Worm (Caenorhabditis elegans) whole organism, late embryonic: ENCODE measurements around the gene srv-1.
A peak's percentile ranks its signal among the peaks of the same experiment; 100 is the strongest.

Experiments used
- C08G9.2 ChIP-seq: sonication (generic microtip); optimal IDR thresholded peaks from 2 replicates; lab custom pipeline; 2016; ENCODE audit warnings: mild to moderate bottlenecking, missing genetic modification characterization, moderate library complexity, missing compliant biosample characterization
- C38D4.7 ChIP-seq: fragments of 200-800 bp; sonication (Bioruptor generic); optimal IDR thresholded peaks from 2 replicates; lab custom pipeline; 2018; ENCODE audit warnings: mild to moderate bottlenecking, missing genetic modification characterization, moderate library complexity, missing compliant biosample characterization
- Y22D7AL.16 ChIP-seq: sonication (generic microtip); optimal IDR thresholded peaks from 2 replicates; lab custom pipeline; 2016; ENCODE audit warnings: missing genetic modification characterization, missing compliant biosample characterization
- ahr-1 ChIP-seq: sonication (generic microtip); optimal IDR thresholded peaks from 2 replicates; lab custom pipeline; 2016; ENCODE audit warnings: missing genetic modification characterization, missing compliant biosample characterization
- ama-1 ChIP-seq: fragments of 150-350 bp; optimal IDR thresholded peaks from 2 replicates; lab custom pipeline; 2014
- ceh-2 ChIP-seq: sonication (generic microtip); optimal IDR thresholded peaks from 2 replicates; lab custom pipeline; 2016; ENCODE audit warnings: missing genotype, missing genetic modification characterization, missing compliant biosample characterization
- ceh-30 ChIP-seq: fragments of 150-350 bp; optimal IDR thresholded peaks from 2 replicates; lab custom pipeline; 2014; ENCODE audit warnings: missing biosample characterization, missing genetic modification characterization
- ceh-31 ChIP-seq: sonication (generic microtip); optimal IDR thresholded peaks from 2 replicates; lab custom pipeline; 2016; ENCODE audit warnings: missing genetic modification characterization, missing compliant biosample characterization
- ceh-34 ChIP-seq: sonication (generic microtip); optimal IDR thresholded peaks from 2 replicates; lab custom pipeline; 2016; ENCODE audit warnings: mild to moderate bottlenecking, missing genetic modification characterization, missing compliant biosample characterization
- dve-1 ChIP-seq: sonication (generic microtip); optimal IDR thresholded peaks from 2 replicates; lab custom pipeline; 2017; ENCODE audit warnings: antibody characterized with exemption, mild to moderate bottlenecking, missing genetic modification characterization, missing compliant biosample characterization
- eyg-1 ChIP-seq: sonication (generic microtip); optimal IDR thresholded peaks from 2 replicates; lab custom pipeline; 2016; ENCODE audit warnings: missing genotype, missing genetic modification characterization, missing compliant biosample characterization
- fkh-6 ChIP-seq: sonication (generic microtip); optimal IDR thresholded peaks from 2 replicates; lab custom pipeline; 2016; ENCODE audit warnings: missing genetic modification characterization, missing compliant biosample characterization
- gmeb-2 ChIP-seq: sonication (generic microtip); optimal IDR thresholded peaks from 2 replicates; lab custom pipeline; 2016; ENCODE audit warnings: missing genetic modification characterization, inconsistent platforms, missing compliant biosample characterization
- hlh-6 ChIP-seq: sonication (generic microtip); optimal IDR thresholded peaks from 2 replicates; lab custom pipeline; 2016; ENCODE audit warnings: missing genotype, missing genetic modification characterization, missing compliant biosample characterization
- hlh-8 ChIP-seq: sonication (generic microtip); optimal IDR thresholded peaks from 2 replicates; lab custom pipeline; 2016; ENCODE audit warnings: missing genotype, missing genetic modification characterization, missing compliant biosample characterization
- lin-11 ChIP-seq: fragments of 200-800 bp; sonication (Bioruptor generic); optimal IDR thresholded peaks from 2 replicates; lab custom pipeline; 2018; ENCODE audit warnings: mild to moderate bottlenecking, missing genetic modification characterization, missing compliant biosample characterization
- madf-2 ChIP-seq: sonication (generic microtip); optimal IDR thresholded peaks from 2 replicates; lab custom pipeline; 2017; ENCODE audit warnings: missing genetic modification characterization, missing compliant biosample characterization
- mec-3 ChIP-seq: sonication (generic microtip); optimal IDR thresholded peaks from 2 replicates; lab custom pipeline; 2016; ENCODE audit warnings: borderline replicate concordance, missing genetic modification characterization, missing compliant biosample characterization
- nfya-1 ChIP-seq: sonication (generic microtip); optimal IDR thresholded peaks from 2 replicates; lab custom pipeline; 2017; ENCODE audit warnings: missing genetic modification characterization, mild to moderate bottlenecking, missing compliant biosample characterization, antibody characterized with exemption, moderate library complexity
- nhr-11 ChIP-seq: fragments of 150-350 bp; optimal IDR thresholded peaks from 2 replicates; lab custom pipeline; 2014; ENCODE audit warnings: missing biosample characterization, missing genetic modification characterization
- nhr-232 ChIP-seq: sonication (generic microtip); optimal IDR thresholded peaks from 2 replicates; lab custom pipeline; 2016; ENCODE audit warnings: missing genetic modification characterization, missing compliant biosample characterization
- odd-2 ChIP-seq: sonication (generic microtip); optimal IDR thresholded peaks from 2 replicates; lab custom pipeline; 2017; ENCODE audit warnings: antibody characterized with exemption, mild to moderate bottlenecking, missing genetic modification characterization, missing compliant biosample characterization
- pag-3 ChIP-seq: sonication (generic microtip); optimal IDR thresholded peaks from 2 replicates; lab custom pipeline; 2016; ENCODE audit warnings: missing compliant biosample characterization, missing genetic modification characterization, borderline replicate concordance
- pat-9 ChIP-seq: fragments of 200-800 bp; sonication (Bioruptor generic); optimal IDR thresholded peaks from 2 replicates; lab custom pipeline; 2018; ENCODE audit warnings: mild to moderate bottlenecking, missing genetic modification characterization, moderate library complexity, missing compliant biosample characterization
- pax-1 ChIP-seq: fragments of 150-350 bp; optimal IDR thresholded peaks from 2 replicates; lab custom pipeline; 2014; ENCODE audit warnings: missing biosample characterization, missing genetic modification characterization
- pha-2 ChIP-seq: sonication (generic microtip); optimal IDR thresholded peaks from 2 replicates; lab custom pipeline; 2017; ENCODE audit warnings: mild to moderate bottlenecking, missing genetic modification characterization, missing compliant biosample characterization
- pha-4 ChIP-seq: fragments of 150-350 bp; optimal IDR thresholded peaks from 2 replicates; lab custom pipeline; 2018; ENCODE audit warnings: missing biosample characterization, missing genetic modification reagents, missing genetic modification characterization
- ref-2 ChIP-seq: sonication (generic microtip); optimal IDR thresholded peaks from 2 replicates; lab custom pipeline; 2016; ENCODE audit warnings: missing genetic modification characterization, missing compliant biosample characterization
- rnt-1 ChIP-seq: sonication (generic microtip); optimal IDR thresholded peaks from 2 replicates; lab custom pipeline; 2016; ENCODE audit warnings: missing genetic modification characterization, missing compliant biosample characterization
- sdc-2 ChIP-seq: sonication (generic microtip); optimal IDR thresholded peaks from 2 replicates; lab custom pipeline; 2016; ENCODE audit warnings: missing genotype, missing genetic modification characterization, missing compliant biosample characterization
- tbx-2 ChIP-seq: sonication (generic microtip); optimal IDR thresholded peaks from 2 replicates; lab custom pipeline; 2016; ENCODE audit warnings: missing genetic modification characterization, missing compliant biosample characterization
- unc-42 ChIP-seq: sonication (generic microtip); optimal IDR thresholded peaks from 2 replicates; lab custom pipeline; 2016; ENCODE audit warnings: missing genotype, missing genetic modification characterization, missing compliant biosample characterization
- unc-55 ChIP-seq: sonication (generic microtip); optimal IDR thresholded peaks from 2 replicates; lab custom pipeline; 2017; ENCODE audit warnings: missing biosample characterization, missing genetic modification reagents, missing genetic modification characterization
- zip-5 ChIP-seq: sonication (generic microtip); optimal IDR thresholded peaks from 2 replicates; lab custom pipeline; 2016; ENCODE audit warnings: missing genetic modification characterization, missing compliant biosample characterization
- ztf-16 ChIP-seq: sonication (generic microtip); optimal IDR thresholded peaks from 2 replicates; lab custom pipeline; 2017; ENCODE audit warnings: missing genetic modification characterization, missing compliant biosample characterization

srv-1 gene

ce11 chrIII:6887574-6887973 lies 37.4 kb downstream of the srv-1 start (continued):
- TF ChIP-seq nhr-232 (tag; lab: Kevin White, UChicago): peak; percentile 79
- peak; percentile 70 for TF ChIP-seq tbx-2
- no peak for TF ChIP-seq pha-4 (tag; lab: Kevin White, UChicago)
- TF ChIP-seq unc-42 (tag; lab: Kevin White, UChicago): peak; percentile 74
- TF ChIP-seq fkh-6: peak; percentile 41
- peak; percentile 54 for TF ChIP-seq nfya-1 (tag; lab: Kevin White, UChicago)
- no peak for TF ChIP-seq nhr-11 (tag; lab: Kevin White, UChicago)
- peak; percentile 78 for TF ChIP-seq hlh-6 (tag; lab: Kevin White, UChicago)
- TF ChIP-seq pag-3: no peak
- TF ChIP-seq pat-9 (tag; lab: Kevin White, UChicago): peak; percentile 69
- peak; percentile 61 for TF ChIP-seq ref-2
- TF ChIP-seq Y22D7AL.16: peak; percentile 54
- no peak for TF ChIP-seq pax-1 (tag; lab: Kevin White, UChicago)
- peak; percentile 50 for TF ChIP-seq eyg-1
- TF ChIP-seq lin-11 (tag; lab: Kevin White, UChicago): peak; percentile 63
- no peak for TF ChIP-seq ceh-30 (tag; lab: Kevin White, UChicago)

- no peak for TF ChIP-seq nfya-1 (tag; lab: Kevin White, UChicago)
- TF ChIP-seq dve-1 (tag; lab: Kevin White, UChicago): peak; percentile 12
- TF ChIP-seq ref-2: peak; percentile 17
Observed at ce11 chrIII:6888497-6888896, 38.3 kb downstream of the srv-1 start.

- no peak for TF ChIP-seq odd-2 (tag; lab: Kevin White, UChicago)
- no peak for TF ChIP-seq gmeb-2 (tag; lab: Kevin White, UChicago)
- no peak for TF ChIP-seq ama-1
- TF ChIP-seq unc-55 (GFP tag; lab: Kevin White, UChicago): no peak
- no peak for TF ChIP-seq zip-5 (tag; lab: Kevin White, UChicago)
- TF ChIP-seq madf-2 (tag; lab: Kevin White, UChicago): no peak
- TF ChIP-seq unc-42 (tag; lab: Kevin White, UChicago): no peak
- no peak for TF ChIP-seq ztf-16 (tag; lab: Kevin White, UChicago)
- no peak for TF ChIP-seq Y22D7AL.16
- no peak for TF ChIP-seq ceh-2 (tag; lab: Kevin White, UChicago)
- no peak for TF ChIP-seq pha-2 (tag; lab: Kevin White, UChicago)
- no peak for TF ChIP-seq mec-3 (tag; lab: Kevin White, UChicago)
- no peak for TF ChIP-seq nfya-1 (tag; lab: Kevin White, UChicago)
- no peak for TF ChIP-seq lin-11 (tag; lab: Kevin White, UChicago)
- TF ChIP-seq ceh-34 (tag; lab: Kevin White, UChicago): no peak
- TF ChIP-seq tbx-2: no peak
Observed at ce11 chrIII:6888999-6889824, 39.0 kb downstream of the srv-1 start, which contains the start of the genes brd-1 and K04C2.2. TSS of gene brd-1 (minus strand) at chrIII:6889504. TSS of gene K04C2.2 (plus strand) at chrIII:6889774.

DNA sequence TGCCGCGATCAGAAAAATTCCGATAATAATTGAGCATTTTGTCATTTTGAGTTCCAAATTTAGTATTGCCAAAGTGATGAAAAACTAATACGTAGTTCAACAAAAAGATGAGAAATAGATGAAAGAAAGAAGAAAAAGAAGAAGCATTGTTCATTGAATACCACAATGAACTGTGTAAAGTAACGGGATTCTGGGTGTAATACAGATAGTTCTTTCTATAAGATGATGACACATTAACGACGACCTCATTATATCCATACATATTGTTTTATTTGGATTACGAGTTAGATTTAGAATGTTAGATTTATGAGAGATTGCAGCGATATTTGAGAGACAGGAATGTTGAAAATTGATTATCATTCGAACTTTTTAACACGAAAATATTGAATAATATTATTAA lies 41.4 kb downstream of the srv-1 start, which contains the start of gene K04C2.5:
TSS of gene K04C2.5 (minus strand) at position 101 of the 400 bp plus-strand sequence.
- TF ChIP-seq C38D4.7: no peak
- no peak for TF ChIP-seq dve-1 (tag; lab: Kevin White, UChicago)
- no peak for TF ChIP-seq ahr-1 (tag; lab: Kevin White, UChicago)
- no peak for TF ChIP-seq gmeb-2 (tag; lab: Kevin White, UChicago)
- no peak for TF ChIP-seq mec-3 (tag; lab: Kevin White, UChicago)
- TF ChIP-seq sdc-2 (tag; lab: Kevin White, UChicago): no peak
- no peak for TF ChIP-seq rnt-1
- TF ChIP-seq ceh-34 (tag; lab: Kevin White, UChicago): no peak
- TF ChIP-seq zip-5 (tag; lab: Kevin White, UChicago): no peak
- no peak for TF ChIP-seq C08G9.2 (tag; lab: Kevin White, UChicago)
- TF ChIP-seq hlh-8 (tag; lab: Kevin White, UChicago): no peak
- TF ChIP-seq ceh-31 (tag; lab: Kevin White, UChicago): no peak
- TF ChIP-seq, all 69 proteins: peak for 0
